Worm (Caenorhabditis elegans) whole organism, young adult: ENCODE data around the gene tbc-2.

Experiments
- B0035.1 ChIP-seq: sonication (generic microtip); optimal IDR thresholded peaks from 2 replicates; lab custom pipeline; 2016; ENCODE audit warnings: missing genetic modification characterization, mild to moderate bottlenecking, missing compliant biosample characterization, missing genotype, missing genetic modification reagents
- F22D6.2 ChIP-seq: sonication (generic microtip); optimal IDR thresholded peaks from 2 replicates; lab custom pipeline; 2016; ENCODE audit warnings: mild to moderate bottlenecking, missing genetic modification characterization, missing compliant biosample characterization
- F52B5.7 ChIP-seq: sonication (generic microtip); optimal IDR thresholded peaks from 2 replicates; lab custom pipeline; 2016; ENCODE audit warnings: mild to moderate bottlenecking, missing genetic modification characterization, missing compliant biosample characterization
- Y53F4B.3 ChIP-seq: fragments of 200-800 bp; sonication (Bioruptor generic); IDR thresholded peaks from 2 replicates; pipeline ENCODE4 v1.3.6; 2022; ENCODE audit warnings: missing genetic modification reagents, missing genetic modification characterization, missing compliant biosample characterization
- Y53G8AR.9 ChIP-seq: fragments of 200-800 bp; sonication (Bioruptor generic); conservative IDR thresholded peaks from 2 replicates; pipeline ENCODE4 v1.3.6; 2022; ENCODE audit warnings: missing genetic modification reagents, missing genetic modification characterization, missing compliant biosample characterization
- attf-3 ChIP-seq: fragments of 200-800 bp; sonication (Bioruptor generic); conservative IDR thresholded peaks from 2 replicates; pipeline ENCODE4 v1.3.6; 2022; ENCODE audit warnings: missing genetic modification reagents, missing genetic modification characterization, missing compliant biosample characterization
- ceh-27 ChIP-seq: fragments of 200-800 bp; sonication (Bioruptor generic); optimal IDR thresholded peaks from 2 replicates; lab custom pipeline; 2018; ENCODE audit warnings: mild to moderate bottlenecking, missing genetic modification characterization, moderate library complexity, missing compliant biosample characterization
- ceh-79 ChIP-seq: sonication (generic microtip); optimal IDR thresholded peaks from 2 replicates; lab custom pipeline; 2017; ENCODE audit warnings: mild to moderate bottlenecking, missing genetic modification characterization, missing compliant biosample characterization
- hmg-1.2 ChIP-seq: fragments of 200-800 bp; sonication (Bioruptor generic); IDR thresholded peaks from 2 replicates; pipeline ENCODE4 v1.3.6; 2022; ENCODE audit warnings: missing genetic modification reagents, missing genetic modification characterization, missing compliant biosample characterization
- hsf-1 ChIP-seq: fragments of 200-800 bp; sonication (Bioruptor generic); IDR thresholded peaks from 2 replicates; pipeline ENCODE4 v1.3.6; 2022; ENCODE audit warnings: missing genetic modification reagents, missing genetic modification characterization, missing compliant biosample characterization
- lin-54 ChIP-seq: fragments of 200-800 bp; sonication (Bioruptor generic); optimal IDR thresholded peaks from 2 replicates; lab custom pipeline; 2018; ENCODE audit warnings: mild to moderate bottlenecking, missing genetic modification characterization, missing compliant biosample characterization
- mel-28 ChIP-seq: sonication (generic microtip); optimal IDR thresholded peaks from 2 replicates; lab custom pipeline; 2016; ENCODE audit warnings: borderline replicate concordance, mild to moderate bottlenecking, missing genetic modification characterization, missing compliant biosample characterization
- nfya-2 ChIP-seq: fragments of 200-800 bp; sonication (Bioruptor generic); IDR thresholded peaks from 2 replicates; pipeline ENCODE4 v1.3.6; 2022; ENCODE audit warnings: missing genetic modification reagents, missing genetic modification characterization, missing compliant biosample characterization
- nhr-80 ChIP-seq: sonication (generic microtip); optimal IDR thresholded peaks from 2 replicates; lab custom pipeline; 2016; ENCODE audit warnings: missing genetic modification characterization, missing compliant biosample characterization
- nhr-90 ChIP-seq: sonication (generic microtip); optimal IDR thresholded peaks from 2 replicates; lab custom pipeline; 2016; ENCODE audit warnings: missing genotype, mild to moderate bottlenecking, missing genetic modification characterization, missing compliant biosample characterization
- pha-4 ChIP-seq: fragments of 150-350 bp; sonication (generic microtip); optimal IDR thresholded peaks from 2 replicates; lab custom pipeline; 2014; ENCODE audit warnings: missing biosample characterization, missing genetic modification reagents, missing genetic modification characterization
- snpc-1.3 ChIP-seq: sonication (generic microtip); optimal IDR thresholded peaks from 2 replicates; lab custom pipeline; 2017; ENCODE audit warnings: missing genetic modification characterization, mild to moderate bottlenecking, missing compliant biosample characterization, antibody characterized with exemption, moderate library complexity, missing genotype, missing genetic modification reagents; ENCODE audit not compliant: insufficient read depth
- tbp1 ChIP-seq: fragments of 200-800 bp; sonication (Bioruptor generic); optimal IDR thresholded peaks from 2 replicates; lab custom pipeline; 2018; ENCODE audit warnings: mild to moderate bottlenecking, missing genetic modification characterization, missing compliant biosample characterization
- unc-130 ChIP-seq: sonication (generic microtip); optimal IDR thresholded peaks from 2 replicates; lab custom pipeline; 2016; ENCODE audit warnings: missing genetic modification reagents, missing genetic modification characterization, missing compliant biosample characterization
- ztf-18 ChIP-seq: sonication (generic microtip); optimal IDR thresholded peaks from 2 replicates; lab custom pipeline; 2016; ENCODE audit warnings: missing genotype, mild to moderate bottlenecking, missing genetic modification characterization, missing compliant biosample characterization

Gene tbc-2

DNA sequence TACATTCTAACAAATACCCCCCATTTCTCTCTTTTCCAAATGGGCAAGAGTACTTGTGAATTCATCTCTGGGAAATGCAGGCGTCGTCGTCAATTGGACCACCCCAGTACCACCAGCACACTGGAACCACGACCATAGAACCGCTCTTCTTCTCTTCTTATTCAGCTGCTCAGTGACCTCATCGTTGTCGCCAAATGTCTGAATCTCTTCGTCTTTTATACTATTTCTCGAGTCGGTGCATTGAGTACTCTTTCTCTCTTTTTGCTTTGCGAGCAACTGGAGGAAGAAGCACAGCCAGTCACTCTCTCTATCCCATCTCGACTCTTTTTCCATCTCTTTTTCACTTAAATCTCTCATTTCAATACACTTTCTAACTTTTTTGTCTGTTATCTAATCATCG is 47.4 kb downstream of the tbc-2 start:
- no peak for TF ChIP-seq B0035.1
- peak; percentile 50; the same call in 1 of the 2 replicates for TF ChIP-seq hmg-1.2 (GFP tag; lab: Robert Waterston, UW)
- TF ChIP-seq ceh-27 (GFP tag; lab: Kevin White, UChicago) = peak; percentile 7

DNA sequence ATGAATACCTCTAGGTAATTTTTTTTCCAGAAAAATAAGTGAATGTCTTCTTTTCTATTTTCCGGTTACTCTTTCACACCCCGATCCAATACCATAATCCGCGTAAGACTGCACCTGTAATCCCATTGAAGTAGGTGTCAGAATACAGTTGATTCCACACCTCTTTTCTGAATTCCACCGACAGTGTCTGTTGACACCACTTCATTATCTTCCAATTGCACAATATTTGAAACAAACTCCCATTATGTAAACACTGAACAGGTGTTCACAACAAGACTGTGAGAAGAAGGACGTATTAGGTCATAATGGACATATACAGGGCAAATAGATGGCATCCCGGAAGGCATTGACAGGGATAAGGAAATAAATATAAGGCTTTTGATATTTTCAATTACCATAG is 49.9 kb downstream of the tbc-2 start:
- TF ChIP-seq Y53G8AR.9 (no peak), F22D6.2 (tag; lab: Kevin White, UChicago) (no peak), pha-4 (tag; lab: Kevin White, UChicago) (no peak), unc-130 (no peak), F52B5.7 (tag; lab: Kevin White, UChicago) (no peak), hsf-1 (no peak)

DNA sequence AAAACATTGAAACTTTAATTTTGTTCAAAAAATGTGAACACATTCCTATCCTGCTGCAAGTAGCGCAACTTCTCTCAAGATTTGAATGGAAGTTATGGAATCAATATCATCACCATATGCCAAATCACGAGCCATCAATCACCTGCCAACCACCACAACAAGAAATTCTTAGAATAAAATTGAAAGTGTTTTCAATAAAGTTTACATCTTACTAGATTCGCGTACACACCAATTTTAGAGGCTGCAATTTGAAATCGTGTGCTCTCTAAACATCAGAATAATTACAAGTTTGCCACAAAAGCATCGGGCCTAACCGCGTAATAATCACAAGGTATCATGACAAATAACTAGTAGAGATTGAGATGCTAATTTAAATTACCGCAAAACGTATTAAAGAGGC is 52.4 kb downstream of the tbc-2 start:
- TF ChIP-seq mel-28 (tag; lab: Kevin White, UChicago) (no peak), nhr-80 (tag; lab: Kevin White, UChicago) (no peak), snpc-1.3 (tag; lab: Kevin White, UChicago) (no peak), attf-3 (GFP tag; lab: Robert Waterston, UW) (no peak), nhr-90 (no peak), ztf-18 (tag; lab: Kevin White, UChicago) (no peak)

DNA sequence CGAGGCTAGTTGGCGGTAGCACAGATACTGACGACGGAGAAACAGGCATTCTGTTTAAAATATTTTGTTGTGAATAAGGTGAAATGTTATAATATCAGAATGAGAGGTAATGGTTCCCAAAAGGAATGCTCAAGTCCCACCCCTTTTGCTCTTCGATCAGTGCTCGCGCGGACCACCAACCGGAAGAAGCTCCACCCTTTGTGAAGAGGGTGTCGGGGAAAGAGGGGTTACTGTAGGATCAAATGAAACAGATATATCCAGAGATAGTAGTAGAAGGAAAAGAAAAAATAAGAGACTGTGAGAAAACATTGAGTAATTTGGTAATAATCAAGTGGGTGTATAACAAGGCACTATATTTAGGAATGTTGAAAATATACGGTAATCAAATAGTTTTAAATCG is 53.1 kb downstream of the tbc-2 start, which contains the start of the genes dmd-5 and F10C1.1:
Gene dmd-5, minus strand, starts transcription at position 101 of the 400 bp plus-strand sequence.
Gene F10C1.1, plus strand, starts transcription at position 110 of the 400 bp plus-strand sequence.
- TF ChIP-seq nfya-2 (GFP tag; lab: Robert Waterston, UW) = no peak
- TF ChIP-seq nhr-90 = no peak
- no peak for TF ChIP-seq Y53F4B.3 (GFP tag; lab: Robert Waterston, UW)
- no peak for TF ChIP-seq ceh-79 (tag; lab: Kevin White, UChicago)
- TF ChIP-seq tbp1 (GFP tag; lab: Kevin White, UChicago) = no peak
- TF ChIP-seq lin-54 (GFP tag; lab: Kevin White, UChicago) = no peak
